Worm (Caenorhabditis elegans): ENCODE results near the gene clec-4.

DNA sequence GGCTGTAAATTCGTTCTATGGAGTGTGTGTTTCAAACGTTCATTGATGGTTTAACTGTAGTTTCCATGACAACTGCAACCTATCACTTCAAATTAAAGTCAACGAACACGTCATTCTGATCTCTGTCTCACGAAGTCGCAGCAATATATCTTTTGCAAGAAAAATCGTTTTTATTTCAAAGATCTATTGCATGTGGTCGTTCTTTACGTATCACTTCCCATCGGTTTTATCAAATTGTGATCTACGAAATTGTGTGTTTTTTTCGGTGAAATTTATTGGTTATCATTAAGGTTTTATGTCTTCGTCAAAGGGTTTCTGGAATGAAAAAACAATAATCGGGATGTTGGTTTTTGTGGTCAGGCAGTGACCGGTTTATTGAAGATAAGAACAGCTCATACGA lies 41.9 kb upstream of the clec-4 start:
- TF ChIP-seq lin-54 (GFP tag; optimal IDR thresholded peaks at IDR 0.05) = no peak
- no peak for TF ChIP-seq snpc-3.4 (tag; optimal IDR thresholded peaks at IDR 0.05)
- TF ChIP-seq nfyb-1 (GFP tag; IDR thresholded peaks at IDR 0.05) = no peak
- TF ChIP-seq pha-4 (tag; optimal IDR thresholded peaks at IDR 0.05) = no peak
- no peak for TF ChIP-seq F49E8.2 (tag; optimal IDR thresholded peaks at IDR 0.05; ENCODE audit: insufficient read depth)
- no peak for TF ChIP-seq repo-1 (tag; optimal IDR thresholded peaks at IDR 0.05)
- no peak for TF ChIP-seq chd-7 (tag; optimal IDR thresholded peaks at IDR 0.05)
- TF ChIP-seq snpc-1.1 (tag; optimal IDR thresholded peaks at IDR 0.05; ENCODE audit: insufficient read depth) = no peak
- TF ChIP-seq unc-130 (GFP tag; optimal IDR thresholded peaks at IDR 0.05) = no peak
- TF ChIP-seq nhr-179 (tag; optimal IDR thresholded peaks at IDR 0.05) = no peak
- no peak for TF ChIP-seq akir-1 (GFP tag; optimal IDR thresholded peaks at IDR 0.05)
- TF ChIP-seq ztf-25 (GFP tag; IDR thresholded peaks at IDR 0.05) = no peak

All from whole organism, young adult.